Fruit fly (Drosophila melanogaster) whole organism, pupa: ENCODE measurements around the gene Dr.

ENCODE experiments used
- CG13204 ChIP-seq: fragments of 200-800 bp; sonication (Bioruptor generic); optimal IDR thresholded peaks from 2 replicates; lab custom pipeline; 2018; ENCODE audit warnings: missing biosample characterization, mild to moderate bottlenecking, missing genetic modification characterization, moderate library complexity
- CG15710 ChIP-seq: fragments of 200-800 bp; sonication (Bioruptor generic); optimal IDR thresholded peaks from 2 replicates; lab custom pipeline; 2018; ENCODE audit warnings: missing biosample characterization, mild to moderate bottlenecking, missing genetic modification characterization, moderate library complexity
- CG8159 ChIP-seq: fragments of 200-800 bp; sonication (Bioruptor generic); optimal IDR thresholded peaks from 3 replicates; lab custom pipeline; 2018; ENCODE audit warnings: missing biosample characterization, mild to moderate bottlenecking, missing genetic modification characterization, moderate library complexity
- CG9948 ChIP-seq: fragments of 200-800 bp; sonication (Bioruptor generic); optimal IDR thresholded peaks from 2 replicates; lab custom pipeline; 2018; ENCODE audit warnings: missing biosample characterization, mild to moderate bottlenecking, missing genetic modification characterization, moderate library complexity
- EcR ChIP-seq: fragments of 200-800 bp; sonication (Bioruptor generic); optimal IDR thresholded peaks from 3 replicates; lab custom pipeline; 2019; ENCODE audit warnings: missing biosample characterization, missing genetic modification characterization, mild to moderate bottlenecking, moderate library complexity, missing genetic modification reagents
- Pif1A ChIP-seq: fragments of 200-800 bp; sonication (Bioruptor generic); optimal IDR thresholded peaks from 3 replicates; lab custom pipeline; 2016; ENCODE audit warnings: missing biosample characterization, missing genetic modification characterization
- Pif1B ChIP-seq: fragments of 200-800 bp; sonication (Bioruptor generic); optimal IDR thresholded peaks from 3 replicates; lab custom pipeline; 2016; ENCODE audit warnings: missing biosample characterization, missing genetic modification characterization
- gl ChIP-seq: fragments of 200-800 bp; sonication (Bioruptor generic); optimal IDR thresholded peaks from 2 replicates; lab custom pipeline; 2018; ENCODE audit warnings: missing biosample characterization, mild to moderate bottlenecking, missing genetic modification characterization

dm6 chr3R:29592139-29592814 is 36.1 kb downstream of the Dr start:
- TF ChIP-seq CG8159 (tag; lab: Kevin White, UChicago): no peak
- TF ChIP-seq Pif1A (GFP tag; lab: Kevin White, UChicago): no peak
- no peak for TF ChIP-seq gl (tag; lab: Kevin White, UChicago)
- TF ChIP-seq CG9948: no peak
- no peak for TF ChIP-seq CG15710 (tag; lab: Kevin White, UChicago)
- TF ChIP-seq EcR: no peak
- TF ChIP-seq CG13204: no peak
- TF ChIP-seq Pif1B: no peak
